Worm (Caenorhabditis elegans): ENCODE measurements around the gene R12B2.7.

R12B2.7 gene

DNA sequence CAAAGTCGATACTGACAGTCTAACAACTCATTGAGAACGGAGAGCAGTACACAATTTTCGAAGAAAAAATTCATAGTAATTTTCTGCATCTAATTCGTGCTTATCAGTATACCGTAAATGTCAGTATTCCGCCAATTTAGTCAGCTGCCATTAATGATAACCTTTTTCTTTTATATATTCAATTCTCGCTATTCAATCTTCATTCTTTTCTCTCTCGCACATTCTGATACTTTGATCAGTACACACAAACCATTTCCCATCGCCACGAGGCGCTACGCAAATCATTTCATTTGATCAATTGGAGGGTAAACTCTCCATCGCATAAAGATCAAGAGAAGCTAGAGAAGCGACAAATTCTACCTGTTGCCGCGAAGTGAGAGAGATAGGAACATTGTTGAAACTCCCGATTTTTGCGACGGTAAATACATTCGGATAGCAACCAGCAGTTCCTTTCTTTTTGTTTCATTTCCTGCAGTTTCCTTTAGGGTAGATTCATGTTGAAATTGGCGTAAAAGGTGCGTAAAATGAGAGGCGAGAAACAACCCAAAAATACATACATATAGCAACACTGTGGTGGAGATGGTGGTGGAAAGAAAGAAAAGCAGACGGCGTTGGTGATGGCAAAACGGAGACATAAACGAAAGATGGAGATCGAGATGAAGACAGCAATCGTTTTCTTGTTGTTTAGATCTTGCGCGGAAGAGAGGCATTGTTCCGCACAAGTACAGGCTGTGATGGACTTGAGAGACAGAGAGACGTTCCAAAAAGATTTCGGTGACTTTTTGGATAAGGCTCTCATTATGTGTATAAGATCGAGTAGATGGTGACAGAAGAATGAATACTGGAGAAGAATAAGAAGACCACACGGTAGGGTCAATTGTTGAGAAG is 23.6 kb downstream of the R12B2.7 start (continued):
- no peak for TF ChIP-seq snpc-4 (GFP tag; optimal IDR thresholded peaks at IDR 0.05)
- TF ChIP-seq snpc-4 (tag; optimal IDR thresholded peaks at IDR 0.05): peak in 1 of 4 experiments; percentile 33
- no peak for TF ChIP-seq tlf-1 (GFP tag; optimal IDR thresholded peaks at IDR 0.05)
- no peak for TF ChIP-seq hmg-1.2 (GFP tag; IDR thresholded peaks at IDR 0.05)
- TF ChIP-seq ztf-18 (tag; optimal IDR thresholded peaks at IDR 0.05): no peak
- no peak for TF ChIP-seq B0261.1 (tag; optimal IDR thresholded peaks at IDR 0.05)
- TF ChIP-seq ekl-4 (GFP tag; IDR thresholded peaks at IDR 0.05): no peak
- TF ChIP-seq ztf-28 (GFP tag; IDR thresholded peaks at IDR 0.05): no peak
- no peak for TF ChIP-seq T07F8.4 (tag; optimal IDR thresholded peaks at IDR 0.05)
- no peak for TF ChIP-seq lin-26 (GFP tag; IDR thresholded peaks at IDR 0.05)
- TF ChIP-seq sea-2 (GFP tag; IDR thresholded peaks at IDR 0.05): no peak
- TF ChIP-seq F10E7.11 (tag; optimal IDR thresholded peaks at IDR 0.05): no peak
- TF ChIP-seq pha-4 (tag; optimal IDR thresholded peaks at IDR 0.05): peak; percentile 66
- no peak for TF ChIP-seq F57A8.1 (GFP tag; optimal IDR thresholded peaks at IDR 0.05)
- TF ChIP-seq nfya-1 (tag; optimal IDR thresholded peaks at IDR 0.05; ENCODE audit: borderline replicate concordance, insufficient read depth): no peak
- TF ChIP-seq D2030.7 (GFP tag; IDR thresholded peaks at IDR 0.05): no peak
- TF ChIP-seq him-1 (tag; optimal IDR thresholded peaks at IDR 0.05): no peak
- no peak for TF ChIP-seq hlh-12 (tag; optimal IDR thresholded peaks at IDR 0.05)
- no peak for TF ChIP-seq K11D2.4 (GFP tag; IDR thresholded peaks at IDR 0.05)
- TF ChIP-seq ceh-58 (GFP tag; IDR thresholded peaks at IDR 0.05): no peak
- TF ChIP-seq tbp1 (GFP tag; optimal IDR thresholded peaks at IDR 0.05): no peak
- TF ChIP-seq T26A5.8 (tag; optimal IDR thresholded peaks at IDR 0.05): no peak
- TF ChIP-seq nhr-27 (tag; optimal IDR thresholded peaks at IDR 0.05): no peak
- no peak for TF ChIP-seq zfh-2 (GFP tag; conservative IDR thresholded peaks at IDR 0.05)
- TF ChIP-seq hsf-1 (GFP tag; IDR thresholded peaks at IDR 0.05): no peak
- TF ChIP-seq rec-8 (tag; optimal IDR thresholded peaks at IDR 0.05): no peak
- no peak for TF ChIP-seq B0035.1 (tag; optimal IDR thresholded peaks at IDR 0.05)
- TF ChIP-seq ZK185.1 (tag; optimal IDR thresholded peaks at IDR 0.05; ENCODE audit: poor library complexity, severe bottlenecking): no peak
- TF ChIP-seq mes-4 (tag; optimal IDR thresholded peaks at IDR 0.05): no peak
- no peak for TF ChIP-seq ceh-27 (GFP tag; optimal IDR thresholded peaks at IDR 0.05)
- TF ChIP-seq Y56A3A.18 (GFP tag; IDR thresholded peaks at IDR 0.05): no peak
- no peak for TF ChIP-seq sptf-2 (GFP tag; optimal IDR thresholded peaks at IDR 0.05)
- TF ChIP-seq nhr-80 (tag; optimal IDR thresholded peaks at IDR 0.05): peak; percentile 97
- no peak for TF ChIP-seq athp-1 (tag; optimal IDR thresholded peaks at IDR 0.05)
- no peak for TF ChIP-seq ceh-91 (GFP tag; IDR thresholded peaks at IDR 0.05)
- TF ChIP-seq ztf-22 (GFP tag; optimal IDR thresholded peaks at IDR 0.05): no peak
- TF ChIP-seq F33H1.4 (GFP tag; IDR thresholded peaks at IDR 0.05): no peak
- TF ChIP-seq K12H6.12 (tag; optimal IDR thresholded peaks at IDR 0.05): no peak
- TF ChIP-seq xnd-1 (tag; optimal IDR thresholded peaks at IDR 0.05): no peak
- TF ChIP-seq nfyb-1 (GFP tag; IDR thresholded peaks at IDR 0.05): peak; percentile 60; the same call in 1 of the 2 replicates
- no peak for TF ChIP-seq unc-130 (GFP tag; optimal IDR thresholded peaks at IDR 0.05)
- no peak for TF ChIP-seq hrde-1 (tag; optimal IDR thresholded peaks at IDR 0.05; ENCODE audit: borderline replicate concordance)
- TF ChIP-seq die-1 (tag; optimal IDR thresholded peaks at IDR 0.05): no peak
- no peak for TF ChIP-seq Y95B8A.8 (GFP tag; IDR thresholded peaks at IDR 0.05)
- TF ChIP-seq dpff-1 (tag; optimal IDR thresholded peaks at IDR 0.05): no peak
- TF ChIP-seq ceh-40 (GFP tag; IDR thresholded peaks at IDR 0.05): no peak
- no peak for TF ChIP-seq ztf-3 (GFP tag; optimal IDR thresholded peaks at IDR 0.05)

Measured in whole organism, young adult.